Fruit fly (Drosophila melanogaster) whole organism, embryonic: ENCODE data around the gene Cyp4d21.

ENCODE experiments used
- CG10321 ChIP-seq: fragments of 200-800 bp; sonication (Bioruptor generic); IDR thresholded peaks from 2 replicates; pipeline ENCODE4 v1.3.6; 2022; ENCODE audit warnings: missing biosample characterization, missing genetic modification characterization
- CG2199 ChIP-seq: fragments of 200-800 bp; sonication (Bioruptor generic); IDR thresholded peaks from 3 replicates; pipeline ENCODE4 v1.3.6; 2022; ENCODE audit warnings: missing biosample characterization, missing genetic modification characterization
- exex ChIP-seq: fragments of 200-800 bp; sonication (Bioruptor generic); optimal IDR thresholded peaks from 4 replicates; lab custom pipeline; 2018; ENCODE audit warnings: missing biosample characterization, mild to moderate bottlenecking, missing genetic modification characterization, moderate library complexity
- nom ChIP-seq: fragments of 200-800 bp; sonication (Bioruptor generic); optimal IDR thresholded peaks from 2 replicates; lab custom pipeline; 2017; ENCODE audit warnings: missing biosample characterization, missing genetic modification characterization, mild to moderate bottlenecking, moderate library complexity, missing genetic modification reagents

- no peak for TF ChIP-seq CG2199 (GFP tag; lab: Robert Waterston, UW)
- TF ChIP-seq exex (tag; lab: Kevin White, UChicago) = no peak
- no peak for TF ChIP-seq nom
- no peak for TF ChIP-seq CG10321 (GFP tag; lab: Robert Waterston, UW)
Measured at dm6 chr2L:7621706-7622105, 16.3 kb downstream of the Cyp4d21 start.
